Fruit fly (Drosophila melanogaster) whole organism, prepupa: Measurements from ENCODE around the gene CG5902.

Source experiments
- CG31627 ChIP-seq: fragments of 200-800 bp; sonication (Bioruptor generic); optimal IDR thresholded peaks from 3 replicates; lab custom pipeline; 2016; ENCODE audit warnings: missing biosample characterization, missing genetic modification characterization
- CG6808 ChIP-seq: fragments of 200-800 bp; sonication (Bioruptor generic); optimal IDR thresholded peaks from 3 replicates; lab custom pipeline; 2017; ENCODE audit warnings: missing biosample characterization, missing genetic modification characterization, mild to moderate bottlenecking, moderate library complexity, missing genetic modification reagents
- Ets21C ChIP-seq: fragments of 200-800 bp; sonication (Bioruptor generic); optimal IDR thresholded peaks from 3 replicates; lab custom pipeline; 2016; ENCODE audit warnings: missing biosample characterization, missing genetic modification characterization
- Ets96B ChIP-seq: fragments of 200-800 bp; optimal IDR thresholded peaks from 2 replicates; lab custom pipeline; 2019; ENCODE audit warnings: missing biosample characterization, mild to moderate bottlenecking, missing genetic modification characterization, moderate library complexity
- Gug ChIP-seq: fragments of 200-800 bp; sonication (Bioruptor generic); IDR thresholded peaks from 2 replicates; pipeline ENCODE4 v1.3.6; 2022; ENCODE audit warnings: missing biosample characterization, missing genetic modification characterization
- Sox102F ChIP-seq: fragments of 200-800 bp; sonication (Bioruptor generic); optimal IDR thresholded peaks from 2 replicates; lab custom pipeline; 2016; ENCODE audit warnings: missing biosample characterization, mild to moderate bottlenecking, missing genetic modification characterization
- Sox15 ChIP-seq: fragments of 200-800 bp; sonication (Bioruptor generic); optimal IDR thresholded peaks from 3 replicates; lab custom pipeline; 2016; ENCODE audit warnings: missing biosample characterization, missing genetic modification characterization
- dac ChIP-seq: fragments of 200-800 bp; sonication (Bioruptor generic); optimal IDR thresholded peaks from 2 replicates; lab custom pipeline; 2017; ENCODE audit warnings: missing biosample characterization, mild to moderate bottlenecking, missing genetic modification characterization
- fkh ChIP-seq: fragments of 200-800 bp; sonication (Bioruptor generic); optimal IDR thresholded peaks from 3 replicates; lab custom pipeline; 2017; ENCODE audit warnings: missing biosample characterization, mild to moderate bottlenecking, missing genetic modification characterization, moderate library complexity
- pdm3 ChIP-seq: fragments of 200-800 bp; sonication (Bioruptor generic); optimal IDR thresholded peaks from 3 replicates; lab custom pipeline; 2016; ENCODE audit warnings: missing biosample characterization, missing genetic modification characterization

DNA sequence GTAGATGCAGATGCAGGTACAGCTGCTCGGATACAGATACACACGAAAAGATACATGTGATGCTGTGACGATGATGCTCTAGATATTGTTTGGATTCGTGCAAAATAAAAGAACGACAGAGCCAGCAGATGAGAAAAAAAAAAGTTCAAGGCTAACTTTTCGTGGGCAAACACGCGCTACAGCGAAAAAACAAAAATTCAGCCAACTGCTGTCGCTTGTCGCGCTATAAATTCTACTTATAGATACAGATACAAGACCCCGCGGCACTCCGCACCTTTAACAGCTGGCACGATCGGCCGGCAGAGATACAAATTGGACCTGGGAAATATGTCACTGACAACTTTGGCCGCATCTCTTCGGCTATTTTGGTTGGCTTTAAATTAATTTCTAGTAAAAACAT lies 40.1 kb downstream of the CG5902 start:
- TF ChIP-seq Gug (GFP tag; lab: Robert Waterston, UW) (no peak), Ets96B (tag; lab: Kevin White, UChicago) (no peak), Ets21C (GFP tag; lab: Kevin White, UChicago) (no peak), fkh (GFP tag; lab: Kevin White, UChicago) (no peak), Sox15 (no peak), Sox102F (GFP tag; lab: Kevin White, UChicago) (no peak), pdm3 (no peak), dac (GFP tag; lab: Kevin White, UChicago) (no peak), CG31627 (GFP tag; lab: Kevin White, UChicago) (no peak), CG6808 (GFP tag; lab: Kevin White, UChicago) (no peak)
